Worm (Caenorhabditis elegans) whole organism, L4 larva: ENCODE data around the gene srb-18.

Experiments
- F10B5.3 ChIP-seq: sonication (generic microtip); optimal IDR thresholded peaks from 2 replicates; lab custom pipeline; 2016; ENCODE audit warnings: mild to moderate bottlenecking, missing genetic modification characterization, missing compliant biosample characterization
- F26F4.8 ChIP-seq: fragments of 200-800 bp; sonication (Bioruptor generic); conservative IDR thresholded peaks from 2 replicates; pipeline ENCODE4 v1.3.6; 2022; ENCODE audit warnings: missing genetic modification characterization, missing compliant biosample characterization
- F37D6.2 ChIP-seq: sonication (generic microtip); optimal IDR thresholded peaks from 2 replicates; lab custom pipeline; 2016; ENCODE audit warnings: mild to moderate bottlenecking, missing genetic modification characterization, missing compliant biosample characterization
- F49E8.2 ChIP-seq: sonication (generic microtip); optimal IDR thresholded peaks from 2 replicates; lab custom pipeline; 2016; ENCODE audit warnings: missing compliant biosample characterization, mild to moderate bottlenecking, missing genetic modification characterization, borderline replicate concordance
- R02D3.7 ChIP-seq: fragments of 150-350 bp; sonication (generic microtip); optimal IDR thresholded peaks from 3 replicates; lab custom pipeline; 2014; ENCODE audit warnings: missing biosample characterization, missing genetic modification characterization
- T26A8.4 ChIP-seq: fragments of 200-800 bp; sonication (Bioruptor generic); IDR thresholded peaks from 2 replicates; pipeline ENCODE4 v1.3.6; 2022; ENCODE audit warnings: missing genetic modification characterization, missing compliant biosample characterization
- Y105C5A.15 ChIP-seq: fragments of 200-800 bp; sonication (Bioruptor generic); IDR thresholded peaks from 2 replicates; pipeline ENCODE4 v1.3.6; 2022; ENCODE audit warnings: missing genetic modification characterization, missing compliant biosample characterization
- Y75B8A.6 ChIP-seq: fragments of 200-800 bp; sonication (Bioruptor generic); IDR thresholded peaks from 2 replicates; pipeline ENCODE4 v1.3.6; 2022; ENCODE audit warnings: missing genetic modification reagents, missing genetic modification characterization, missing compliant biosample characterization
- aha-1 ChIP-seq: fragments of 150-350 bp; peaks from one replicate; lab custom pipeline; 2014; ENCODE audit warnings: missing biosample characterization, missing genetic modification characterization
- ceh-28 ChIP-seq: fragments of 150-350 bp; optimal IDR thresholded peaks from 2 replicates; lab custom pipeline; 2014; ENCODE audit warnings: missing biosample characterization, missing genetic modification reagents, missing genetic modification characterization
- ceh-44 ChIP-seq: fragments of 200-800 bp; sonication (Bioruptor generic); IDR thresholded peaks from 2 replicates; pipeline ENCODE4 v1.3.6; 2022; ENCODE audit warnings: missing genetic modification reagents, missing genetic modification characterization, missing compliant biosample characterization
- ceh-62 ChIP-seq: sonication (generic microtip); optimal IDR thresholded peaks from 2 replicates; lab custom pipeline; 2017; ENCODE audit warnings: missing biosample characterization, missing genetic modification characterization
- ces-1 ChIP-seq: fragments of 150-350 bp; sonication (generic microtip); optimal IDR thresholded peaks from 4 replicates; lab custom pipeline; 2014; ENCODE audit warnings: missing biosample characterization, missing genetic modification reagents, missing genetic modification characterization
- cey-2 ChIP-seq: sonication (generic microtip); optimal IDR thresholded peaks from 3 replicates; lab custom pipeline; 2017; ENCODE audit warnings: missing genetic modification characterization, mild to moderate bottlenecking, missing compliant biosample characterization, antibody characterized with exemption, borderline replicate concordance; ENCODE audit not compliant: insufficient read depth
- daf-8 ChIP-seq: fragments of 200-800 bp; sonication (Bioruptor generic); IDR thresholded peaks from 2 replicates; pipeline ENCODE4 v1.3.6; 2022; ENCODE audit warnings: missing genetic modification characterization, missing compliant biosample characterization
- dmd-8 ChIP-seq: fragments of 200-800 bp; sonication (Bioruptor generic); IDR thresholded peaks from 2 replicates; pipeline ENCODE4 v1.3.6; 2022; ENCODE audit warnings: missing genetic modification characterization, missing compliant biosample characterization
- dmd-9 ChIP-seq: fragments of 200-800 bp; sonication (Bioruptor generic); IDR thresholded peaks from 2 replicates; pipeline ENCODE4 v1.3.6; 2022; ENCODE audit warnings: missing genetic modification reagents, missing genetic modification characterization, missing compliant biosample characterization
- duxl-1 ChIP-seq: sonication (generic microtip); optimal IDR thresholded peaks from 2 replicates; lab custom pipeline; 2016; ENCODE audit warnings: mild to moderate bottlenecking, missing genetic modification characterization, moderate library complexity, missing compliant biosample characterization; ENCODE audit not compliant: poor library complexity
- egl-27 ChIP-seq: sonication (generic microtip); optimal IDR thresholded peaks from 3 replicates; lab custom pipeline; 2017; ENCODE audit warnings: missing biosample characterization, missing genetic modification reagents, missing genetic modification characterization
- egl-43 ChIP-seq: fragments of 200-800 bp; sonication (Bioruptor generic); IDR thresholded peaks from 2 replicates; pipeline ENCODE4 v1.3.6; 2022; ENCODE audit warnings: missing genetic modification reagents, missing genetic modification characterization, missing compliant biosample characterization
- fos-1 ChIP-seq: fragments of 150-350 bp; optimal IDR thresholded peaks from 2 replicates; lab custom pipeline; 2014; ENCODE audit warnings: missing biosample characterization, missing genetic modification characterization
- gei-8 ChIP-seq: fragments of 200-800 bp; sonication (Bioruptor generic); optimal IDR thresholded peaks from 2 replicates; lab custom pipeline; 2018; ENCODE audit warnings: mild to moderate bottlenecking, missing genetic modification characterization, missing compliant biosample characterization
- jun-1 ChIP-seq: fragments of 150-350 bp; optimal IDR thresholded peaks from 2 replicates; lab custom pipeline; 2014; ENCODE audit warnings: missing biosample characterization, missing genetic modification reagents, missing genetic modification characterization
- lin-1 ChIP-seq: fragments of 200-800 bp; sonication (Bioruptor generic); IDR thresholded peaks from 2 replicates; pipeline ENCODE4 v1.3.6; 2022; ENCODE audit warnings: missing genetic modification reagents, missing genetic modification characterization, missing compliant biosample characterization
- lir-3 ChIP-seq: sonication (generic microtip); optimal IDR thresholded peaks from 2 replicates; lab custom pipeline; 2016; ENCODE audit warnings: mild to moderate bottlenecking, missing genetic modification characterization, missing compliant biosample characterization
- madf-9 ChIP-seq: fragments of 200-800 bp; sonication (Bioruptor generic); conservative IDR thresholded peaks from 2 replicates; pipeline ENCODE4 v1.3.6; 2022; ENCODE audit warnings: missing genetic modification reagents, missing genetic modification characterization, missing compliant biosample characterization
- mdl-1 ChIP-seq, 2 experiments: fragments of 150-350 bp in 1 of 2; sonication (generic microtip) in 1 of 2; optimal IDR thresholded peaks; 2 replicates each; lab custom pipeline; 2014 to 2017; ENCODE audit warnings: missing biosample characterization in 2 of 2, missing genetic modification characterization in 2 of 2
- mes-2 ChIP-seq: sonication (generic microtip); optimal IDR thresholded peaks from 2 replicates; lab custom pipeline; 2016; ENCODE audit warnings: missing genotype, mild to moderate bottlenecking, missing genetic modification characterization, missing compliant biosample characterization; ENCODE audit not compliant: poor library complexity, severe bottlenecking
- mxl-3 ChIP-seq: fragments of 200-800 bp; sonication (Bioruptor generic); optimal IDR thresholded peaks from 2 replicates; lab custom pipeline; 2018; ENCODE audit warnings: mild to moderate bottlenecking, missing genetic modification characterization, missing compliant biosample characterization
- nhr-10 ChIP-seq: fragments of 150-350 bp; optimal IDR thresholded peaks from 2 replicates; lab custom pipeline; 2014; ENCODE audit warnings: missing biosample characterization, missing genetic modification characterization
- nhr-102 ChIP-seq: sonication (generic microtip); optimal IDR thresholded peaks from 2 replicates; lab custom pipeline; 2016; ENCODE audit warnings: mild to moderate bottlenecking, missing genetic modification characterization, moderate library complexity, missing compliant biosample characterization
- nhr-111 ChIP-seq: fragments of 200-800 bp; sonication (Bioruptor generic); optimal IDR thresholded peaks from 2 replicates; lab custom pipeline; 2018; ENCODE audit warnings: mild to moderate bottlenecking, missing genetic modification characterization, missing compliant biosample characterization
- nhr-237 ChIP-seq: sonication (generic microtip); optimal IDR thresholded peaks from 2 replicates; lab custom pipeline; 2017; ENCODE audit warnings: missing biosample characterization, missing genetic modification characterization
- nhr-41 ChIP-seq: fragments of 200-800 bp; sonication (Bioruptor generic); IDR thresholded peaks from 2 replicates; pipeline ENCODE4 v1.3.6; 2022; ENCODE audit warnings: missing genetic modification reagents, missing genetic modification characterization, missing compliant biosample characterization
- nhr-42 ChIP-seq: fragments of 200-800 bp; sonication (Bioruptor generic); IDR thresholded peaks from 2 replicates; pipeline ENCODE4 v1.3.6; 2022; ENCODE audit warnings: missing genetic modification characterization, missing compliant biosample characterization
- snpc-1.2 ChIP-seq: fragments of 200-800 bp; sonication (Bioruptor generic); IDR thresholded peaks from 2 replicates; pipeline ENCODE4 v1.3.6; 2022; ENCODE audit warnings: missing genetic modification reagents, missing genetic modification characterization, missing compliant biosample characterization
- snpc-4 ChIP-seq: fragments of 150-350 bp; optimal IDR thresholded peaks from 2 replicates; lab custom pipeline; 2014; ENCODE audit warnings: missing biosample characterization, missing genetic modification characterization
- spr-1 ChIP-seq: sonication (generic microtip); optimal IDR thresholded peaks from 2 replicates; lab custom pipeline; 2016; ENCODE audit warnings: mild to moderate bottlenecking, missing genetic modification characterization, missing compliant biosample characterization
- tra-1 ChIP-seq: fragments of 200-800 bp; sonication (Bioruptor generic); IDR thresholded peaks from 2 replicates; pipeline ENCODE4 v1.3.6; 2022; ENCODE audit warnings: missing genetic modification reagents, missing genetic modification characterization, missing compliant biosample characterization
- unc-39 ChIP-seq: sonication (generic microtip); optimal IDR thresholded peaks from 2 replicates; lab custom pipeline; 2017; ENCODE audit warnings: missing biosample characterization, missing genetic modification characterization
- unc-62 ChIP-seq, 3 experiments: fragments of 150-350 bp in 1 of 3; sonication (generic microtip); optimal IDR thresholded peaks in 2 of 3; peaks in 1 of 3; 1 replicate in 1 of 3; 2 replicates in 2 of 3; lab custom pipeline; 2014 to 2017; ENCODE audit warnings: missing biosample characterization in 3 of 3, missing genetic modification characterization in 3 of 3, missing genetic modification reagents in 3 of 3, missing genotype in 1 of 3
- ztf-7 ChIP-seq: fragments of 150-350 bp; optimal IDR thresholded peaks from 2 replicates; lab custom pipeline; 2014; ENCODE audit warnings: missing biosample characterization, missing genetic modification characterization

Gene srb-18

DNA sequence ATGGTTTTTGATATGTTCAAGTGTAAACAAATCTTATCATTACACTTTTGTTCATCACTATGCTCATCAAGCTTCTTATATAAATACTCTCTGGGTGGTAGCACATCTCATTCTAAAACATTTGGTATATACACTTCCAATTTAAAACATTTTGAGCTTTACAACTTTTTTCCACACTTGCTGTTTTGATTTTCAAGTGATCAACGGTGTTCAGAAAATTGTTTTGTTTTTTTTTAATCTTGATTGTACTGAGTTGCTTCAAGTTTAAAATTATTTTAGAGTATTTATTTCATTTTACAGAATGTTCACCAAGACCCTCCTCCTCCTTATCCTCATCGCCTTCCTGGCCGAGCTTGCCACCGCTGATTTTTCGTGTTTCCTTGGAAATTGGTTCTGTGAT lies 13.8 kb downstream of the srb-18 start, which contains the start of gene C54F6.5:
C54F6.5 (plus strand) TSS at position 301 of the 400 bp plus-strand sequence.
- no peak for TF ChIP-seq mdl-1 (tag; optimal IDR thresholded peaks at IDR 0.05; lab: Kevin White, UChicago)
- TF ChIP-seq snpc-1.2 (GFP tag; lab: Robert Waterston, UW) = no peak
- TF ChIP-seq dmd-9 = no peak
- no peak for TF ChIP-seq aha-1 (tag; lab: Kevin White, UChicago)
- no peak for TF ChIP-seq daf-8 (GFP tag; lab: Robert Waterston, UW)
- TF ChIP-seq Y105C5A.15 = no peak

DNA sequence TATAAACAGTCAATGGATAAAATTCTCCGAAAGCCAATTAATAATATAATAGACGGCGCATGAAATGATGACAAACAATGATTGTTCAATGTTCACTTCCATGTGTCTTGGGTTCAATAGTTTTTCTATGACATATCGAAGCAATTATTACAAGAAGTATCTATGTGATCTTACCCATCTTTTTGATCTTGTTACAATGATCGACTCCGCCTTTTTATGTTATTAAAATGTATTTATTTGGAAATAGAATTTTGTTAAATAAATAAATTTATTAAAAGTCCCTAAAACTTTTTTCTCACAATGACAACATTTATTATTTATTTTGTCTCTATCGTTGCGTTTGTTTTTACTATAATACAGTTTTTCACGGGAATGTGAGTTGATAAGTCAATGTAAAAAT lies 14.8 kb downstream of the srb-18 start, which contains the start of gene swt-2:
swt-2 (plus strand) TSS at position 301 of the 400 bp plus-strand sequence.
- TF ChIP-seq ceh-28 (tag; lab: Kevin White, UChicago) (no peak), egl-27 (no peak), fos-1 (tag; lab: Kevin White, UChicago) (no peak), nhr-111 (GFP tag; lab: Kevin White, UChicago) (no peak), Y75B8A.6 (GFP tag; lab: Robert Waterston, UW) (no peak), dmd-8 (GFP tag; lab: Robert Waterston, UW) (no peak), lir-3 (tag; lab: Kevin White, UChicago) (no peak), unc-39 (tag; lab: Kevin White, UChicago) (no peak), nhr-10 (tag; lab: Kevin White, UChicago) (no peak), tra-1 (GFP tag; lab: Robert Waterston, UW) (no peak), T26A8.4 (no peak)
- TF ChIP-seq, all 104 proteins: peak for 0

DNA sequence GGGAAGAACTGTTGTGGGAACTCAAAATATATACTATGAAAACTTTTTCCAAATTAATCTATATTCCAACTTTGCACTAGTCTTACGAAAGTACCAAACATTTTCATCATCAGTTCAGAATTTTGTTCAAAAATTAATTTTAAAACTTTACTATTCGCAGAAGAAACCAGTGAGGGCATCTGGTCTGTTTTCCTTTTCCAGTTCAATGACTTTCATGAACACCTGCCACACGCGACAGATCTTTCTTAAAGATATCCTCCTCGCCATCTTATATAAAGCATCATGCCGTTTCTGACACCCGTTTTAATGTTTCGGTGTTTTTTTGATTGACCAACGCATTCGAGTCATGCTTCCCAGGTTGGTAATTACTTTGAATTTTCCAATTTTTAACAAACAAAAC lies 17.9 kb downstream of the srb-18 start, which contains the start of gene C54F6.3:
C54F6.3 (plus strand) TSS at position 301 of the 400 bp plus-strand sequence.
- TF ChIP-seq madf-9 (GFP tag; lab: Robert Waterston, UW) (no peak), F49E8.2 (tag; lab: Kevin White, UChicago) (no peak), unc-62 (GFP tag; optimal IDR thresholded peaks at IDR 0.05 in 1 of 2; lab: Kevin White, UChicago) (no peak), unc-62 (tag; optimal IDR thresholded peaks at IDR 0.05; lab: Kevin White, UChicago) (no peak), Y75B8A.6 (GFP tag; lab: Robert Waterston, UW) (no peak), nhr-102 (tag; lab: Kevin White, UChicago) (no peak), ces-1 (no peak), R02D3.7 (no peak), ceh-44 (no peak), egl-27 (no peak), gei-8 (GFP tag; lab: Kevin White, UChicago) (no peak), egl-43 (GFP tag; lab: Robert Waterston, UW) (no peak), T26A8.4 (no peak), F26F4.8 (GFP tag; lab: Robert Waterston, UW) (no peak), Y105C5A.15 (no peak), nhr-42 (GFP tag; lab: Robert Waterston, UW) (no peak)

DNA sequence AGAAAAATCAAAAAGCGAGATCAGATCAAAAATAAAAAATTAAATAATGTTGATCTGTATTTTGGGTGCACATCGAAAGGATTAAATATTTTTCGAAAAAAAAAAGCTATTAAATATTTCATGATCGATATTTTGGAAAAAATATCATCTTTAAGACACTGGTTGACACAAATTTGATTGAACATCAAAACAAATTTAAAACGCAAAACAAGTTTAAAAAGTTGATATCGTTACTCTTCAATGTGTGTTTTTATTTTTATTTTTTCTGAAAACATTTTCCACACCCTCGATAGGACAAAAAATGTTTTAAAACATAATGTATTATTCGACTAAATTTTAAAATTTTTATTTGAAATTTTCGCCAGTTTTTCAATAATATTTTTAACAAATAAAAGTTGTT lies 23.0 kb downstream of the srb-18 start, which contains the start of gene C54F6.12:
C54F6.12 (minus strand) TSS at position 101 of the 400 bp plus-strand sequence.
- TF ChIP-seq nhr-41 (GFP tag; lab: Robert Waterston, UW) = no peak
- TF ChIP-seq F37D6.2 (tag; lab: Kevin White, UChicago) = no peak
- TF ChIP-seq cey-2 (tag; lab: Kevin White, UChicago) = no peak

DNA sequence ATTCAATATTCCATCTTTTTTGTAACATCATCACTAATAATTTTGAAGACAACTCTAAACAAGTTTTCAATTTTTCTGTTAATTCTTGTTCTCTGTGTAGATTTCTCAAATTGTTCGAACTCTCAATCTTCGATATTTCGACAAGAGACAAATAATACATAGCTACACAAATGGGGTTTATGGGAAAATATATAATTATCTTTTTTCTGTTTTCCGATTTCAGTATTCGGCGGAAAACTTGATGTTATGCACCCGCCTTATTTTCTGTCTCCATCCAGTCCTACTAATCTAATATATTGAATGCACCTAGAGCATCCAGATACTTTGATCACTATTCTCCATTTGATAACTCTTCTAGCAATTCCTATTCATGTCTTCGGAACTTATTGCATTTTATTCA lies 24.0 kb downstream of the srb-18 start, which contains the start of gene srh-268:
srh-268 (plus strand) TSS at position 301 of the 400 bp plus-strand sequence.
- TF ChIP-seq jun-1 (no peak), aha-1 (tag; lab: Kevin White, UChicago) (no peak), spr-1 (tag; lab: Kevin White, UChicago) (no peak), egl-43 (GFP tag; lab: Robert Waterston, UW) (no peak), mes-2 (no peak), ceh-62 (tag; lab: Kevin White, UChicago) (no peak), lin-1 (no peak), F37D6.2 (tag; lab: Kevin White, UChicago) (no peak), gei-8 (GFP tag; lab: Kevin White, UChicago) (no peak), F10B5.3 (tag; lab: Kevin White, UChicago) (no peak), snpc-4 (tag; lab: Kevin White, UChicago) (no peak), mxl-3 (no peak), R02D3.7 (no peak), dmd-8 (GFP tag; lab: Robert Waterston, UW) (no peak), nhr-237 (no peak), ztf-7 (tag; lab: Kevin White, UChicago) (no peak), duxl-1 (no peak), nhr-41 (GFP tag; lab: Robert Waterston, UW) (no peak), ceh-28 (tag; lab: Kevin White, UChicago) (no peak)
